Fruit fly (Drosophila melanogaster): ENCODE data around the gene kni.

DNA sequence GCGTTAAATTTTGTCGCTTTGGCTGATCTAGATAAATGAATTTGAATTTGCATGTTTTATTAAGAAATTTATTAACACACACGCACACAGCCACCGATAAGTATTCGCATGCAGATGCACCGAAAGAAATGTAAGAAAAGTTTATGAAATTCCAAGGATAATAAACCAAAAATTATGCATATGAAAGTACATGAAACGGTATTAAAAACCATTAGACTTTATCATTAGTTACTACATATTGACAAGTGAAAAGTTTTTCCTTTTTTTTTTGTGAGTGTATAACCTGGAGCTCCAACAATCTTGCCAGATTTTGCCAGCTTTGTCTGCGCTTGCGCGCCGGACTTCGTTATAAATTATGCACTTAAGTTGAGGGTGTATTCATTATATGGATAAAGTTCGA is 46.2 kb downstream of the kni start:
- TF ChIP-seq CG8478 (optimal IDR thresholded peaks at IDR 0.05) (no peak), CTCF (optimal IDR thresholded peaks at IDR 0.05) (no peak)

Measured in S2 (cell line).